Worm (Caenorhabditis elegans) whole organism, late embryonic: ENCODE results near the gene ugt-39.

Experiments
- K02D7.2 ChIP-seq: sonication (generic microtip); optimal IDR thresholded peaks from 2 replicates; lab custom pipeline; 2017; ENCODE audit warnings: mild to moderate bottlenecking, missing genetic modification characterization, missing compliant biosample characterization
- ceh-19 ChIP-seq: fragments of 200-800 bp; sonication (Bioruptor generic); optimal IDR thresholded peaks from 2 replicates; lab custom pipeline; 2018; ENCODE audit warnings: mild to moderate bottlenecking, missing genetic modification characterization, missing compliant biosample characterization
- ceh-24 ChIP-seq: sonication (generic microtip); optimal IDR thresholded peaks from 2 replicates; lab custom pipeline; 2016; ENCODE audit warnings: mild to moderate bottlenecking, missing genetic modification characterization, missing compliant biosample characterization
- ceh-48 ChIP-seq: sonication (generic microtip); optimal IDR thresholded peaks from 2 replicates; lab custom pipeline; 2016; ENCODE audit warnings: missing genetic modification characterization, inconsistent platforms, missing compliant biosample characterization
- ceh-6 ChIP-seq: fragments of 200-800 bp; sonication (Bioruptor generic); optimal IDR thresholded peaks from 2 replicates; lab custom pipeline; 2018; ENCODE audit warnings: mild to moderate bottlenecking, missing genetic modification characterization, missing compliant biosample characterization
- ceh-9 ChIP-seq: sonication (generic microtip); optimal IDR thresholded peaks from 2 replicates; lab custom pipeline; 2016; ENCODE audit warnings: mild to moderate bottlenecking, missing genetic modification characterization, inconsistent platforms, missing compliant biosample characterization
- elt-2 ChIP-seq: sonication (generic microtip); optimal IDR thresholded peaks from 2 replicates; lab custom pipeline; 2016; ENCODE audit warnings: missing genetic modification reagents, missing genetic modification characterization, missing compliant biosample characterization
- elt-4 ChIP-seq: sonication (generic microtip); optimal IDR thresholded peaks from 2 replicates; lab custom pipeline; 2016; ENCODE audit warnings: missing genetic modification characterization, missing compliant biosample characterization
- gmeb-2 ChIP-seq: sonication (generic microtip); optimal IDR thresholded peaks from 2 replicates; lab custom pipeline; 2016; ENCODE audit warnings: missing genetic modification characterization, inconsistent platforms, missing compliant biosample characterization
- hlh-13 ChIP-seq: fragments of 200-800 bp; sonication (Bioruptor generic); optimal IDR thresholded peaks from 2 replicates; lab custom pipeline; 2018; ENCODE audit warnings: mild to moderate bottlenecking, missing genetic modification characterization, missing compliant biosample characterization
- hlh-30 ChIP-seq: sonication (generic microtip); optimal IDR thresholded peaks from 2 replicates; lab custom pipeline; 2017; ENCODE audit warnings: antibody characterized with exemption, missing genetic modification characterization, missing compliant biosample characterization; ENCODE audit not compliant: insufficient read depth
- hlh-8 ChIP-seq: sonication (generic microtip); optimal IDR thresholded peaks from 2 replicates; lab custom pipeline; 2016; ENCODE audit warnings: missing genotype, missing genetic modification characterization, missing compliant biosample characterization
- npax-4 ChIP-seq: sonication (generic microtip); optimal IDR thresholded peaks from 2 replicates; lab custom pipeline; 2016; ENCODE audit warnings: missing genetic modification characterization, missing compliant biosample characterization
- odd-2 ChIP-seq: sonication (generic microtip); optimal IDR thresholded peaks from 2 replicates; lab custom pipeline; 2017; ENCODE audit warnings: antibody characterized with exemption, mild to moderate bottlenecking, missing genetic modification characterization, missing compliant biosample characterization
- pha-4 ChIP-seq: fragments of 150-350 bp; optimal IDR thresholded peaks from 2 replicates; lab custom pipeline; 2018; ENCODE audit warnings: missing biosample characterization, missing genetic modification reagents, missing genetic modification characterization
- syd-9 ChIP-seq: sonication (generic microtip); optimal IDR thresholded peaks from 2 replicates; lab custom pipeline; 2016; ENCODE audit warnings: mild to moderate bottlenecking, missing genetic modification characterization, moderate library complexity, missing compliant biosample characterization
- unc-3 ChIP-seq, 2 experiments: fragments of 200-800 bp in 1 of 2; sonication (Bioruptor generic) in 1 of 2; sonication (generic microtip) in 1 of 2; conservative IDR thresholded peaks in 1 of 2; optimal IDR thresholded peaks in 1 of 2; 2 replicates each; pipeline versions ENCODE4 v1.3.6 to Lab custom; 2016 to 2022; ENCODE audit warnings: missing compliant biosample characterization in 2 of 2, missing genetic modification characterization in 2 of 2, missing genetic modification reagents in 1 of 2

ugt-39 gene

ce11 chrV:7199932-7200331 lies 43.0 kb downstream of the ugt-39 start, which contains the start of gene F09G2.1:
F09G2.1 (plus strand) TSS chrV:7200232.
- TF ChIP-seq npax-4 (tag; lab: Kevin White, UChicago) (no peak), ceh-24 (tag; lab: Kevin White, UChicago) (no peak), ceh-9 (tag; lab: Kevin White, UChicago) (no peak), ceh-19 (no peak), ceh-48 (tag; lab: Kevin White, UChicago) (no peak), unc-3 (GFP tag; conservative IDR thresholded peaks at IDR 0.05; lab: Robert Waterston, UW) (no peak), unc-3 (tag; optimal IDR thresholded peaks at IDR 0.05; lab: Kevin White, UChicago) (no peak), pha-4 (tag; lab: Kevin White, UChicago) (no peak), elt-4 (tag; lab: Kevin White, UChicago) (no peak), odd-2 (tag; lab: Kevin White, UChicago) (no peak), hlh-13 (GFP tag; lab: Kevin White, UChicago) (no peak)

- TF ChIP-seq syd-9, result no peak
- no peak for TF ChIP-seq hlh-13 (GFP tag; lab: Kevin White, UChicago)
- no peak for TF ChIP-seq hlh-30
- TF ChIP-seq K02D7.2 (tag; lab: Kevin White, UChicago), result no peak
- TF ChIP-seq elt-2 (tag; lab: Kevin White, UChicago), result no peak
- TF ChIP-seq gmeb-2, result no peak
- TF ChIP-seq hlh-8 (tag; lab: Kevin White, UChicago), result no peak
- TF ChIP-seq ceh-6, result no peak
- no peak for TF ChIP-seq pha-4 (tag; lab: Kevin White, UChicago)
Observed at ce11 chrV:7201353-7201752, 44.4 kb downstream of the ugt-39 start.
